Worm (Caenorhabditis elegans) whole organism, late embryonic: ENCODE results near the gene Y82E9BR.22.

ENCODE experiments used
- C08G9.2 ChIP-seq: sonication (generic microtip); optimal IDR thresholded peaks from 2 replicates; lab custom pipeline; 2016; ENCODE audit warnings: mild to moderate bottlenecking, missing genetic modification characterization, moderate library complexity, missing compliant biosample characterization
- C38D4.7 ChIP-seq: fragments of 200-800 bp; sonication (Bioruptor generic); optimal IDR thresholded peaks from 2 replicates; lab custom pipeline; 2018; ENCODE audit warnings: mild to moderate bottlenecking, missing genetic modification characterization, moderate library complexity, missing compliant biosample characterization
- F13H6.1 ChIP-seq: sonication (generic microtip); optimal IDR thresholded peaks from 2 replicates; lab custom pipeline; 2016; ENCODE audit warnings: missing genetic modification characterization, missing compliant biosample characterization
- K02D7.2 ChIP-seq: sonication (generic microtip); optimal IDR thresholded peaks from 2 replicates; lab custom pipeline; 2017; ENCODE audit warnings: mild to moderate bottlenecking, missing genetic modification characterization, missing compliant biosample characterization
- K09A11.1 ChIP-seq: sonication (generic microtip); optimal IDR thresholded peaks from 2 replicates; lab custom pipeline; 2017; ENCODE audit warnings: antibody characterized with exemption, mild to moderate bottlenecking, missing genetic modification characterization, missing compliant biosample characterization; ENCODE audit not compliant: insufficient read depth
- ahr-1 ChIP-seq: sonication (generic microtip); optimal IDR thresholded peaks from 2 replicates; lab custom pipeline; 2016; ENCODE audit warnings: missing genetic modification characterization, missing compliant biosample characterization
- ama-1 ChIP-seq: fragments of 150-350 bp; optimal IDR thresholded peaks from 2 replicates; lab custom pipeline; 2014
- ceh-14 ChIP-seq: sonication (generic microtip); optimal IDR thresholded peaks from 2 replicates; lab custom pipeline; 2016; ENCODE audit warnings: missing genotype, missing genetic modification characterization, missing compliant biosample characterization
- ceh-19 ChIP-seq: fragments of 200-800 bp; sonication (Bioruptor generic); optimal IDR thresholded peaks from 2 replicates; lab custom pipeline; 2018; ENCODE audit warnings: mild to moderate bottlenecking, missing genetic modification characterization, missing compliant biosample characterization
- ceh-2 ChIP-seq: sonication (generic microtip); optimal IDR thresholded peaks from 2 replicates; lab custom pipeline; 2016; ENCODE audit warnings: missing genotype, missing genetic modification characterization, missing compliant biosample characterization
- ceh-22 ChIP-seq: sonication (generic microtip); optimal IDR thresholded peaks from 2 replicates; lab custom pipeline; 2017; ENCODE audit warnings: missing biosample characterization, missing genetic modification characterization
- ceh-30 ChIP-seq: fragments of 150-350 bp; optimal IDR thresholded peaks from 2 replicates; lab custom pipeline; 2014; ENCODE audit warnings: missing biosample characterization, missing genetic modification characterization
- ceh-31 ChIP-seq: sonication (generic microtip); optimal IDR thresholded peaks from 2 replicates; lab custom pipeline; 2016; ENCODE audit warnings: missing genetic modification characterization, missing compliant biosample characterization
- ceh-45 ChIP-seq: fragments of 200-800 bp; sonication (Bioruptor generic); IDR thresholded peaks from 2 replicates; pipeline ENCODE4 v1.3.6; 2022; ENCODE audit warnings: missing genetic modification reagents, missing genetic modification characterization, missing compliant biosample characterization
- ceh-48 ChIP-seq: sonication (generic microtip); optimal IDR thresholded peaks from 2 replicates; lab custom pipeline; 2016; ENCODE audit warnings: missing genetic modification characterization, inconsistent platforms, missing compliant biosample characterization
- ceh-6 ChIP-seq: fragments of 200-800 bp; sonication (Bioruptor generic); optimal IDR thresholded peaks from 2 replicates; lab custom pipeline; 2018; ENCODE audit warnings: mild to moderate bottlenecking, missing genetic modification characterization, missing compliant biosample characterization
- ceh-9 ChIP-seq: sonication (generic microtip); optimal IDR thresholded peaks from 2 replicates; lab custom pipeline; 2016; ENCODE audit warnings: mild to moderate bottlenecking, missing genetic modification characterization, inconsistent platforms, missing compliant biosample characterization
- dmd-4 ChIP-seq: sonication (generic microtip); optimal IDR thresholded peaks from 2 replicates; lab custom pipeline; 2016; ENCODE audit warnings: borderline replicate concordance, missing genetic modification characterization, missing compliant biosample characterization
- dve-1 ChIP-seq: sonication (generic microtip); optimal IDR thresholded peaks from 2 replicates; lab custom pipeline; 2017; ENCODE audit warnings: antibody characterized with exemption, mild to moderate bottlenecking, missing genetic modification characterization, missing compliant biosample characterization
- ets-4 ChIP-seq: sonication (generic microtip); optimal IDR thresholded peaks from 2 replicates; lab custom pipeline; 2016; ENCODE audit warnings: missing genetic modification characterization, missing compliant biosample characterization
- fkh-10 ChIP-seq: fragments of 150-350 bp; optimal IDR thresholded peaks from 2 replicates; lab custom pipeline; 2014; ENCODE audit warnings: missing biosample characterization, missing genetic modification reagents, missing genetic modification characterization
- fkh-6 ChIP-seq: sonication (generic microtip); optimal IDR thresholded peaks from 2 replicates; lab custom pipeline; 2016; ENCODE audit warnings: missing genetic modification characterization, missing compliant biosample characterization
- gmeb-2 ChIP-seq: sonication (generic microtip); optimal IDR thresholded peaks from 2 replicates; lab custom pipeline; 2016; ENCODE audit warnings: missing genetic modification characterization, inconsistent platforms, missing compliant biosample characterization
- hlh-13 ChIP-seq: fragments of 200-800 bp; sonication (Bioruptor generic); optimal IDR thresholded peaks from 2 replicates; lab custom pipeline; 2018; ENCODE audit warnings: mild to moderate bottlenecking, missing genetic modification characterization, missing compliant biosample characterization
- hlh-30 ChIP-seq: sonication (generic microtip); optimal IDR thresholded peaks from 2 replicates; lab custom pipeline; 2017; ENCODE audit warnings: antibody characterized with exemption, missing genetic modification characterization, missing compliant biosample characterization; ENCODE audit not compliant: insufficient read depth
- hlh-6 ChIP-seq: sonication (generic microtip); optimal IDR thresholded peaks from 2 replicates; lab custom pipeline; 2016; ENCODE audit warnings: missing genotype, missing genetic modification characterization, missing compliant biosample characterization
- lin-11 ChIP-seq: fragments of 200-800 bp; sonication (Bioruptor generic); optimal IDR thresholded peaks from 2 replicates; lab custom pipeline; 2018; ENCODE audit warnings: mild to moderate bottlenecking, missing genetic modification characterization, missing compliant biosample characterization
- mec-3 ChIP-seq: sonication (generic microtip); optimal IDR thresholded peaks from 2 replicates; lab custom pipeline; 2016; ENCODE audit warnings: borderline replicate concordance, missing genetic modification characterization, missing compliant biosample characterization
- nhr-232 ChIP-seq: sonication (generic microtip); optimal IDR thresholded peaks from 2 replicates; lab custom pipeline; 2016; ENCODE audit warnings: missing genetic modification characterization, missing compliant biosample characterization
- npax-4 ChIP-seq: sonication (generic microtip); optimal IDR thresholded peaks from 2 replicates; lab custom pipeline; 2016; ENCODE audit warnings: missing genetic modification characterization, missing compliant biosample characterization
- pat-9 ChIP-seq: fragments of 200-800 bp; sonication (Bioruptor generic); optimal IDR thresholded peaks from 2 replicates; lab custom pipeline; 2018; ENCODE audit warnings: mild to moderate bottlenecking, missing genetic modification characterization, moderate library complexity, missing compliant biosample characterization
- pax-1 ChIP-seq: fragments of 150-350 bp; optimal IDR thresholded peaks from 2 replicates; lab custom pipeline; 2014; ENCODE audit warnings: missing biosample characterization, missing genetic modification characterization
- pha-4 ChIP-seq: fragments of 150-350 bp; optimal IDR thresholded peaks from 2 replicates; lab custom pipeline; 2018; ENCODE audit warnings: missing biosample characterization, missing genetic modification reagents, missing genetic modification characterization
- pros-1 ChIP-seq: fragments of 150-350 bp; optimal IDR thresholded peaks from 2 replicates; lab custom pipeline; 2014; ENCODE audit warnings: missing biosample characterization, missing genetic modification reagents, missing genetic modification characterization
- ref-2 ChIP-seq: sonication (generic microtip); optimal IDR thresholded peaks from 2 replicates; lab custom pipeline; 2016; ENCODE audit warnings: missing genetic modification characterization, missing compliant biosample characterization
- rnt-1 ChIP-seq: sonication (generic microtip); optimal IDR thresholded peaks from 2 replicates; lab custom pipeline; 2016; ENCODE audit warnings: missing genetic modification characterization, missing compliant biosample characterization
- sdc-2 ChIP-seq: sonication (generic microtip); optimal IDR thresholded peaks from 2 replicates; lab custom pipeline; 2016; ENCODE audit warnings: missing genotype, missing genetic modification characterization, missing compliant biosample characterization
- sox-2 ChIP-seq: fragments of 200-800 bp; sonication (Bioruptor generic); IDR thresholded peaks from 2 replicates; pipeline ENCODE4 v1.3.6; 2022; ENCODE audit warnings: missing genetic modification reagents, missing genetic modification characterization, missing compliant biosample characterization
- syd-9 ChIP-seq: sonication (generic microtip); optimal IDR thresholded peaks from 2 replicates; lab custom pipeline; 2016; ENCODE audit warnings: mild to moderate bottlenecking, missing genetic modification characterization, moderate library complexity, missing compliant biosample characterization
- tbx-2 ChIP-seq: sonication (generic microtip); optimal IDR thresholded peaks from 2 replicates; lab custom pipeline; 2016; ENCODE audit warnings: missing genetic modification characterization, missing compliant biosample characterization
- tbx-7 ChIP-seq: sonication (generic microtip); optimal IDR thresholded peaks from 2 replicates; lab custom pipeline; 2016; ENCODE audit warnings: missing genotype, missing genetic modification characterization, missing compliant biosample characterization
- ttx-3 ChIP-seq: sonication (generic microtip); optimal IDR thresholded peaks from 2 replicates; lab custom pipeline; 2016; ENCODE audit warnings: missing genetic modification reagents, missing genetic modification characterization, missing compliant biosample characterization
- unc-3 ChIP-seq, 2 experiments: fragments of 200-800 bp in 1 of 2; sonication (Bioruptor generic) in 1 of 2; sonication (generic microtip) in 1 of 2; conservative IDR thresholded peaks in 1 of 2; optimal IDR thresholded peaks in 1 of 2; 2 replicates each; pipeline versions ENCODE4 v1.3.6 to Lab custom; 2016 to 2022; ENCODE audit warnings: missing compliant biosample characterization in 2 of 2, missing genetic modification characterization in 2 of 2, missing genetic modification reagents in 1 of 2
- unc-42 ChIP-seq: sonication (generic microtip); optimal IDR thresholded peaks from 2 replicates; lab custom pipeline; 2016; ENCODE audit warnings: missing genotype, missing genetic modification characterization, missing compliant biosample characterization
- unc-55 ChIP-seq: sonication (generic microtip); optimal IDR thresholded peaks from 2 replicates; lab custom pipeline; 2017; ENCODE audit warnings: missing biosample characterization, missing genetic modification reagents, missing genetic modification characterization

The Y82E9BR.22 gene

ce11 chrIII:1418709-1419108 is 9.7 kb upstream of the Y82E9BR.22 start (continued):
- TF ChIP-seq unc-3 (GFP tag; conservative IDR thresholded peaks at IDR 0.05; lab: Robert Waterston, UW) = no peak
- no peak for TF ChIP-seq unc-3 (tag; optimal IDR thresholded peaks at IDR 0.05; lab: Kevin White, UChicago)
- TF ChIP-seq ets-4 (tag; lab: Kevin White, UChicago) = no peak
- TF ChIP-seq unc-42 = no peak
- no peak for TF ChIP-seq gmeb-2 (tag; lab: Kevin White, UChicago)
- TF ChIP-seq F13H6.1 (tag; lab: Kevin White, UChicago) = peak; percentile 19
- no peak for TF ChIP-seq npax-4 (tag; lab: Kevin White, UChicago)
- peak; percentile 7 for TF ChIP-seq unc-55 (GFP tag; lab: Kevin White, UChicago)
- no peak for TF ChIP-seq ceh-45 (GFP tag; lab: Robert Waterston, UW)
- peak; percentile 55 for TF ChIP-seq tbx-2 (tag; lab: Kevin White, UChicago)
- TF ChIP-seq dmd-4 (tag; lab: Kevin White, UChicago) = no peak
- no peak for TF ChIP-seq hlh-13
- no peak for TF ChIP-seq pha-4 (tag; lab: Kevin White, UChicago)
- no peak for TF ChIP-seq ceh-2 (tag; lab: Kevin White, UChicago)
- TF ChIP-seq ceh-30 = no peak
- peak; percentile 30 for TF ChIP-seq ceh-31
- no peak for TF ChIP-seq fkh-6
- peak; percentile 13 for TF ChIP-seq C08G9.2 (tag; lab: Kevin White, UChicago)

- TF ChIP-seq ceh-14 (tag; lab: Kevin White, UChicago) = no peak
- no peak for TF ChIP-seq rnt-1
- TF ChIP-seq C38D4.7 (GFP tag; lab: Kevin White, UChicago) = no peak
- TF ChIP-seq dve-1 (tag; lab: Kevin White, UChicago) = no peak
- no peak for TF ChIP-seq pax-1 (tag; lab: Kevin White, UChicago)
- no peak for TF ChIP-seq syd-9 (tag; lab: Kevin White, UChicago)
- TF ChIP-seq fkh-10 = no peak
- no peak for TF ChIP-seq ceh-31
- TF ChIP-seq ceh-19 (GFP tag; lab: Kevin White, UChicago) = no peak
- no peak for TF ChIP-seq ama-1 (lab: Kevin White, UChicago)
- TF ChIP-seq ceh-6 (GFP tag; lab: Kevin White, UChicago) = no peak
- no peak for TF ChIP-seq ceh-22 (tag; lab: Kevin White, UChicago)
- TF ChIP-seq K09A11.1 (tag; lab: Kevin White, UChicago) = no peak
- TF ChIP-seq sox-2 (GFP tag; lab: Robert Waterston, UW) = no peak
- no peak for TF ChIP-seq ahr-1 (tag; lab: Kevin White, UChicago)
- no peak for TF ChIP-seq lin-11
- TF ChIP-seq K02D7.2 = no peak
These were observed 8.1 kb upstream of the Y82E9BR.22 start, which contains the start of gene elc-1 for ce11 chrIII:1417090-1417489. Gene elc-1 (minus strand): TSS chrIII:1417190.

- TF ChIP-seq lin-11 = no peak
- no peak for TF ChIP-seq sdc-2 (tag; lab: Kevin White, UChicago)
- TF ChIP-seq unc-55 (GFP tag; lab: Kevin White, UChicago) = no peak
- no peak for TF ChIP-seq hlh-30
- no peak for TF ChIP-seq hlh-6 (tag; lab: Kevin White, UChicago)
- TF ChIP-seq pros-1 (tag; lab: Kevin White, UChicago) = no peak
- no peak for TF ChIP-seq ceh-48
- no peak for TF ChIP-seq ceh-9
- no peak for TF ChIP-seq ama-1 (lab: Kevin White, UChicago)
- no peak for TF ChIP-seq tbx-7 (tag; lab: Kevin White, UChicago)
- no peak for TF ChIP-seq ref-2 (tag; lab: Kevin White, UChicago)
- no peak for TF ChIP-seq mec-3 (tag; lab: Kevin White, UChicago)
- TF ChIP-seq ceh-19 (GFP tag; lab: Kevin White, UChicago) = no peak
- TF ChIP-seq pat-9 (tag; lab: Kevin White, UChicago) = no peak
- TF ChIP-seq pax-1 (tag; lab: Kevin White, UChicago) = no peak
- TF ChIP-seq nhr-232 = no peak
- TF ChIP-seq ets-4 (tag; lab: Kevin White, UChicago) = no peak
- TF ChIP-seq K09A11.1 (tag; lab: Kevin White, UChicago) = no peak
- no peak for TF ChIP-seq ttx-3 (tag; lab: Kevin White, UChicago)
These were observed 7.5 kb upstream of the Y82E9BR.22 start for ce11 chrIII:1416571-1416970.
